Worm (Caenorhabditis elegans): ENCODE results near the gene C39D10.2.

C39D10.2 gene

ce11 chrX:7925134-7925533 is 36.1 kb downstream of the C39D10.2 start, which contains the start of gene zig-4:
TSS of gene zig-4 (plus strand) at chrX:7925434.
- TF ChIP-seq B0310.2 (tag; optimal IDR thresholded peaks at IDR 0.05) (no peak), tra-4 (tag; optimal IDR thresholded peaks at IDR 0.05) (no peak), flt-1 (GFP tag; IDR thresholded peaks at IDR 0.05) (no peak), tbx-11 (GFP tag; IDR thresholded peaks at IDR 0.05) (no peak), ceh-36 (tag; optimal IDR thresholded peaks at IDR 0.05) (no peak), ceh-13 (GFP tag; optimal IDR thresholded peaks at IDR 0.05) (no peak), aly-1 (tag; optimal IDR thresholded peaks at IDR 0.05) (no peak), scrt-1 (GFP tag; IDR thresholded peaks at IDR 0.05) (no peak), pes-1 (GFP tag; IDR thresholded peaks at IDR 0.05) (no peak), hmbx-1 (tag; optimal IDR thresholded peaks at IDR 0.05) (no peak), hnd-1 (tag; optimal IDR thresholded peaks at IDR 0.05) (no peak), sea-1 (GFP tag; conservative IDR thresholded peaks at IDR 0.05) (no peak), ets-7 (tag; optimal IDR thresholded peaks at IDR 0.05) (no peak), ama-1 (optimal IDR thresholded peaks at IDR 0.05) (no peak), hmg-4 (GFP tag; optimal IDR thresholded peaks at IDR 0.05) (no peak), tbx-37 (GFP tag; conservative IDR thresholded peaks at IDR 0.05) (no peak), F13C5.2 (tag; optimal IDR thresholded peaks at IDR 0.05) (no peak)

- TF ChIP-seq B0310.2 (tag; optimal IDR thresholded peaks at IDR 0.05), result no peak
- TF ChIP-seq tbx-11 (GFP tag; IDR thresholded peaks at IDR 0.05), result no peak
These were observed 41.4 kb downstream of the C39D10.2 start, which contains the start of gene zig-3 for ce11 chrX:7930450-7930849. TSS of gene zig-3 (plus strand) at chrX:7930750.

DNA sequence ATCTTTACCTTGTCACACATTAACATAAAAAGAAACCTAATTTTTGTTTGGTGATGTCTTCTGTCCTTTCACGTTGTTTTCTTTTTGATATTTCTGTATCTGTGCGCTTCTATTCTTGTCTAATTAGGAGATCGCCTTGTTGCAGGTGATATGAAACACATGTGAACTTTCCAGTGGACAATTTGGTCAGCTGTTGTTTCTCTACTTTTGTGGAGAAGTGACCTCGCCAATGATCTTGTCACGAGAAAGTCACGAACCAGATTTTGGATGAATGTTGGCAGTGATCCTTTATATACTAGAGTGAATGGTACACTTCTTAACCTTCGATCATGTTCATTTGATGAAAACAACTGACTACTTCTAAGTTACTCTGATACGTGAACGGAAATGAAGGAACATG is 43.4 kb downstream of the C39D10.2 start:
- no peak for TF ChIP-seq flt-1 (GFP tag; IDR thresholded peaks at IDR 0.05)
- no peak for TF ChIP-seq ceh-36 (tag; optimal IDR thresholded peaks at IDR 0.05)
- TF ChIP-seq tbx-37 (GFP tag; conservative IDR thresholded peaks at IDR 0.05), result no peak
- no peak for TF ChIP-seq hnd-1 (tag; optimal IDR thresholded peaks at IDR 0.05)
- no peak for TF ChIP-seq ama-1 (optimal IDR thresholded peaks at IDR 0.05)
- no peak for TF ChIP-seq tbx-11 (GFP tag; IDR thresholded peaks at IDR 0.05)
- no peak for TF ChIP-seq ets-7 (tag; optimal IDR thresholded peaks at IDR 0.05)

Data from whole organism, early embryonic.